Fruit fly (Drosophila melanogaster) whole organism, embryonic: Measurements from ENCODE around the gene CG9886.

Experiments used
- Atf6 ChIP-seq: fragments of 200-800 bp; sonication (Bioruptor generic); IDR thresholded peaks from 2 replicates; pipeline ENCODE4 v1.3.6; 2022; ENCODE audit warnings: missing biosample characterization, missing genetic modification characterization
- BEAF-32 ChIP-seq: fragments of 200-800 bp; sonication (Bioruptor generic); optimal IDR thresholded peaks from 3 replicates; lab custom pipeline; 2017; ENCODE audit warnings: missing biosample characterization, missing genetic modification characterization, mild to moderate bottlenecking, moderate library complexity, missing genetic modification reagents
- CG10366 ChIP-seq: fragments of 200-800 bp; sonication (Bioruptor generic); IDR thresholded peaks from 2 replicates; pipeline ENCODE4 v1.3.6; 2022; ENCODE audit warnings: missing biosample characterization, missing genetic modification characterization
- CG10543 ChIP-seq: fragments of 200-800 bp; sonication (Bioruptor generic); optimal IDR thresholded peaks from 3 replicates; lab custom pipeline; 2017; ENCODE audit warnings: missing biosample characterization, mild to moderate bottlenecking, missing genetic modification characterization, moderate library complexity
- CG13296 ChIP-seq: fragments of 200-800 bp; sonication (Bioruptor generic); optimal IDR thresholded peaks from 3 replicates; lab custom pipeline; 2018; ENCODE audit warnings: missing biosample characterization, mild to moderate bottlenecking, missing genetic modification characterization
- CG15514 ChIP-seq: fragments of 200-800 bp; sonication (Bioruptor generic); optimal IDR thresholded peaks from 3 replicates; lab custom pipeline; 2017; ENCODE audit warnings: missing biosample characterization, missing genetic modification characterization, mild to moderate bottlenecking, moderate library complexity, missing genetic modification reagents
- CG16813 ChIP-seq: fragments of 200-800 bp; sonication (Bioruptor generic); IDR thresholded peaks from 3 replicates; pipeline ENCODE4 v1.3.6; 2022; ENCODE audit warnings: missing biosample characterization, missing genetic modification characterization; ENCODE audit not compliant: partially characterized antibody
- CG16863 ChIP-seq: fragments of 200-800 bp; sonication (Bioruptor generic); optimal IDR thresholded peaks from 3 replicates; lab custom pipeline; 2016; ENCODE audit warnings: missing biosample characterization, missing genetic modification characterization
- CG1792 ChIP-seq: fragments of 200-800 bp; sonication (Bioruptor generic); optimal IDR thresholded peaks from 2 replicates; lab custom pipeline; 2016; ENCODE audit warnings: missing biosample characterization, missing genetic modification characterization
- CG18619 ChIP-seq: fragments of 200-800 bp; sonication (Bioruptor generic); optimal IDR thresholded peaks from 3 replicates; lab custom pipeline; 2017; ENCODE audit warnings: missing biosample characterization, mild to moderate bottlenecking, missing genetic modification characterization
- CG2875 ChIP-seq: fragments of 200-800 bp; sonication (Bioruptor generic); optimal IDR thresholded peaks from 2 replicates; lab custom pipeline; 2017; ENCODE audit warnings: missing biosample characterization, mild to moderate bottlenecking, missing genetic modification characterization, missing genetic modification reagents
- CG30431 ChIP-seq: fragments of 200-800 bp; sonication (Bioruptor generic); optimal IDR thresholded peaks from 2 replicates; lab custom pipeline; 2017; ENCODE audit warnings: missing biosample characterization, missing genetic modification characterization
- CG32532 ChIP-seq: fragments of 200-800 bp; sonication (Bioruptor generic); IDR thresholded peaks from 2 replicates; pipeline ENCODE4 v1.3.6; 2022; ENCODE audit warnings: missing biosample characterization, missing genetic modification characterization
- CG3407 ChIP-seq: fragments of 200-800 bp; sonication (Bioruptor generic); optimal IDR thresholded peaks from 2 replicates; lab custom pipeline; 2018; ENCODE audit warnings: missing biosample characterization, mild to moderate bottlenecking, missing genetic modification characterization
- CG4424 ChIP-seq: fragments of 200-800 bp; sonication (Bioruptor generic); optimal IDR thresholded peaks from 3 replicates; lab custom pipeline; 2016; ENCODE audit warnings: missing biosample characterization, missing genetic modification characterization
- CG4707 ChIP-seq: fragments of 200-800 bp; sonication (Bioruptor generic); optimal IDR thresholded peaks from 2 replicates; lab custom pipeline; 2018; ENCODE audit warnings: missing biosample characterization, mild to moderate bottlenecking, missing genetic modification characterization, moderate library complexity
- CG6791 ChIP-seq: fragments of 200-800 bp; sonication (Bioruptor generic); IDR thresholded peaks from 3 replicates; pipeline ENCODE4 v1.3.6; 2022; ENCODE audit warnings: missing biosample characterization, missing genetic modification characterization; ENCODE audit not compliant: partially characterized antibody
- D ChIP-seq, 2 experiments: fragments of 200-800 bp in 1 of 2; fragments of >200 bp in 1 of 2; sonication (Bioruptor generic) in 1 of 2; optimal IDR thresholded peaks; 2 replicates in 1 of 2; 3 replicates in 1 of 2; lab custom pipeline; 2017; ENCODE audit warnings: mild to moderate bottlenecking in 1 of 2, missing biosample characterization in 1 of 2, missing genetic modification characterization in 1 of 2, missing genetic modification reagents in 1 of 2
- D19B ChIP-seq: fragments of 200-800 bp; sonication (Bioruptor generic); optimal IDR thresholded peaks from 2 replicates; lab custom pipeline; 2017; ENCODE audit warnings: missing biosample characterization, mild to moderate bottlenecking, missing genetic modification characterization
- Dbx ChIP-seq: fragments of 200-800 bp; sonication (Bioruptor generic); IDR thresholded peaks from 3 replicates; pipeline ENCODE4 v1.3.6; 2022; ENCODE audit warnings: missing biosample characterization, missing genetic modification characterization
- Dfd ChIP-seq, 2 experiments: fragments of >200 bp; optimal IDR thresholded peaks; 2 replicates each; lab custom pipeline; 2017; ENCODE audit warnings: missing biosample characterization in 2 of 2, missing genetic modification characterization in 2 of 2
- Dp ChIP-seq: fragments of 200-800 bp; sonication (Bioruptor generic); optimal IDR thresholded peaks from 2 replicates; lab custom pipeline; 2018; ENCODE audit warnings: missing biosample characterization, mild to moderate bottlenecking, missing genetic modification characterization, moderate library complexity
- H2.0 ChIP-seq: fragments of 200-800 bp; sonication (Bioruptor generic); IDR thresholded peaks from 2 replicates; pipeline ENCODE4 v1.3.6; 2022; ENCODE audit warnings: missing biosample characterization, missing genetic modification characterization
- HLH3B ChIP-seq: fragments of 200-800 bp; sonication (Bioruptor generic); IDR thresholded peaks from 2 replicates; pipeline ENCODE4 v1.3.6; 2022; ENCODE audit warnings: missing biosample characterization, missing genetic modification characterization
- HLH4C ChIP-seq: fragments of 200-800 bp; sonication (Bioruptor generic); IDR thresholded peaks from 3 replicates; pipeline ENCODE4 v1.3.6; 2022; ENCODE audit warnings: missing biosample characterization, missing genetic modification characterization; ENCODE audit not compliant: partially characterized antibody
- Meics ChIP-seq: fragments of 200-800 bp; sonication (Bioruptor generic); optimal IDR thresholded peaks from 2 replicates; lab custom pipeline; 2017; ENCODE audit warnings: missing biosample characterization, mild to moderate bottlenecking, missing genetic modification characterization
- Sry-β ChIP-seq: fragments of 200-800 bp; sonication (Bioruptor generic); optimal IDR thresholded peaks from 2 replicates; lab custom pipeline; 2018; ENCODE audit warnings: missing biosample characterization, mild to moderate bottlenecking, missing genetic modification characterization, moderate library complexity
- Ssrp ChIP-seq: fragments of 200-800 bp; sonication (Bioruptor generic); optimal IDR thresholded peaks from 2 replicates; lab custom pipeline; 2018; ENCODE audit warnings: missing biosample characterization, mild to moderate bottlenecking, missing genetic modification characterization, moderate library complexity
- bab2 ChIP-seq: fragments of 200-800 bp; sonication (Bioruptor generic); optimal IDR thresholded peaks from 2 replicates; lab custom pipeline; 2016; ENCODE audit warnings: missing biosample characterization, missing genetic modification characterization
- dan ChIP-seq: fragments of 200-800 bp; sonication (Bioruptor generic); IDR thresholded peaks from 2 replicates; pipeline ENCODE4 v1.3.6; 2022; ENCODE audit warnings: missing biosample characterization, missing genetic modification characterization
- dmrt99B ChIP-seq: fragments of 200-800 bp; sonication (Bioruptor generic); optimal IDR thresholded peaks from 2 replicates; lab custom pipeline; 2018; ENCODE audit warnings: missing biosample characterization, mild to moderate bottlenecking, missing genetic modification characterization, moderate library complexity
- dysf ChIP-seq: fragments of 200-800 bp; sonication (Bioruptor generic); IDR thresholded peaks from 3 replicates; pipeline ENCODE4 v1.3.6; 2022; ENCODE audit warnings: missing biosample characterization, missing genetic modification characterization
- ewg ChIP-seq: fragments of 200-800 bp; sonication (Bioruptor generic); optimal IDR thresholded peaks from 3 replicates; lab custom pipeline; 2017; ENCODE audit warnings: mild to moderate bottlenecking, missing biosample characterization, missing genetic modification reagents, missing genetic modification characterization
- fd102C ChIP-seq: fragments of 200-800 bp; sonication (Bioruptor generic); optimal IDR thresholded peaks from 2 replicates; lab custom pipeline; 2018; ENCODE audit warnings: missing biosample characterization, mild to moderate bottlenecking, missing genetic modification characterization, moderate library complexity
- gro ChIP-seq: fragments of 200-800 bp; sonication (Bioruptor generic); optimal IDR thresholded peaks from 2 replicates; lab custom pipeline; 2016; ENCODE audit warnings: missing biosample characterization, missing genetic modification characterization
- gsb-n ChIP-seq: fragments of 200-800 bp; sonication (Bioruptor generic); optimal IDR thresholded peaks from 3 replicates; lab custom pipeline; 2018; ENCODE audit warnings: missing biosample characterization, mild to moderate bottlenecking, missing genetic modification characterization
- kay ChIP-seq: fragments of 200-800 bp; sonication (Bioruptor generic); optimal IDR thresholded peaks from 2 replicates; lab custom pipeline; 2016; ENCODE audit warnings: missing biosample characterization, missing genetic modification characterization
- kni ChIP-seq: fragments of 200-800 bp; sonication (Bioruptor generic); optimal IDR thresholded peaks from 3 replicates; lab custom pipeline; 2017; ENCODE audit warnings: mild to moderate bottlenecking, missing biosample characterization, missing genetic modification reagents, missing genetic modification characterization
- mam ChIP-seq: fragments of 200-800 bp; sonication (Bioruptor generic); optimal IDR thresholded peaks from 3 replicates; lab custom pipeline; 2016; ENCODE audit warnings: missing biosample characterization, missing genetic modification characterization
- pros ChIP-seq: fragments of 200-800 bp; sonication (Bioruptor generic); optimal IDR thresholded peaks from 3 replicates; lab custom pipeline; 2019; ENCODE audit warnings: missing biosample characterization, mild to moderate bottlenecking, missing genetic modification characterization, moderate library complexity
- sima ChIP-seq: fragments of 200-800 bp; sonication (Bioruptor generic); optimal IDR thresholded peaks from 2 replicates; lab custom pipeline; 2016; ENCODE audit warnings: missing biosample characterization, missing genetic modification characterization
- sr ChIP-seq: fragments of 200-800 bp; sonication (Bioruptor generic); IDR thresholded peaks from 3 replicates; pipeline ENCODE4 v1.3.6; 2022; ENCODE audit warnings: missing biosample characterization, missing genetic modification characterization
- tap ChIP-seq: fragments of 200-800 bp; optimal IDR thresholded peaks from 3 replicates; lab custom pipeline; 2019; ENCODE audit warnings: missing biosample characterization, mild to moderate bottlenecking, missing genetic modification characterization, moderate library complexity
- tll ChIP-seq, 2 experiments: fragments of 200-800 bp in 1 of 2; fragments of >200 bp in 1 of 2; sonication (Bioruptor generic) in 1 of 2; optimal IDR thresholded peaks; 2 replicates each; lab custom pipeline; 2017 to 2019; ENCODE audit warnings: missing biosample characterization in 2 of 2, missing genetic modification characterization in 2 of 2, mild to moderate bottlenecking in 1 of 2, moderate library complexity in 1 of 2
- unpg ChIP-seq: fragments of 200-800 bp; sonication (Bioruptor generic); optimal IDR thresholded peaks from 3 replicates; lab custom pipeline; 2018; ENCODE audit warnings: missing biosample characterization, mild to moderate bottlenecking, missing genetic modification characterization, moderate library complexity
- z ChIP-seq: fragments of 200-800 bp; sonication (Bioruptor generic); IDR thresholded peaks from 3 replicates; pipeline ENCODE4 v1.3.6; 2022; ENCODE audit warnings: missing biosample characterization, missing genetic modification characterization
- zen ChIP-seq: fragments of 200-800 bp; sonication (Bioruptor generic); optimal IDR thresholded peaks from 3 replicates; lab custom pipeline; 2018; ENCODE audit warnings: missing biosample characterization, mild to moderate bottlenecking, missing genetic modification characterization, moderate library complexity

The CG9886 gene

DNA sequence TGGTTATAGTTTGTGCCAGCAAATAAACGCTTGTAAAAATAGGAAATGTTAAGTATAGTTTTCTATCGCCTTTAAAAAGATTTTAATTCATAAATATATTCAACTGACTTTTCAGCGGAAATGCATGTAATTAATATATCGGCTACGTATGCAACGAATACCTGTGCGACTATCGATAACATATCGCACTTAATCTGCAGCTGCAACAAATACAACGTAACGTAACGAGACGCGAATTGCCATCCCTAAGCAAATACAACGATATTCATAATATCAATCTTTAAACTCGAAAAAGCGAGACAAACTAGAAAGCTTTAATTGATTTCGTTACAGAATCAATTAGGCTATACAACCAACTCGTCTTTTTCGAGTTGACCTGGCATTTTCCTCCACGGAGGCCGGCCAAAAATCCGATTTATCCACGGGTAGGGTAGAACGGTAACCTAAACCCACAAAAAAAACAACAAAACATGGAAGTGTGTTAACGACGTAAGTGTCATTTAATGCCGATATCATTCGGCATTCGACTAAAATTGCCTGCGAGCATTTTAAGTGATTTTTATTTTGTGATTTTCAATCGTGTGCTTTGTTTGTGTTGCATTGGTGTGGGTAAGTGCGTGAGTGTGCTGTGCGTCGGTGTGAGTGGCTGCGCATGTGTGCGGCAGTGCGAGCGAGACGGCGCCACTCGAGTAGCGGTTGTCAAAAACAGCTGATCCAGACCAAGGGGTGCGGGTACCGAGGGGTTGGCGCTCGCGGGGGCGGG, 44.8 kb upstream of the CG9886 start, which contains the start of gene Atxn7 (continued):
- peak; percentile 74 for TF ChIP-seq gsb-n (tag; lab: Kevin White, UChicago)
- TF ChIP-seq Dp (GFP tag; lab: Kevin White, UChicago), result peak; percentile 29
- peak; percentile 56; the same call in 2 of the 3 replicates for TF ChIP-seq Dbx (GFP tag; lab: Robert Waterston, UW)
- TF ChIP-seq CG32532 (GFP tag; lab: Robert Waterston, UW), result peak; percentile 63
- peak; percentile 78 for TF ChIP-seq sr
- peak; percentile 51 for TF ChIP-seq CG15514 (GFP tag; lab: Kevin White, UChicago)
- peak; percentile 61 for TF ChIP-seq CG10543 (GFP tag; lab: Kevin White, UChicago)
- peak; percentile 58 for TF ChIP-seq CG10366 (GFP tag; lab: Robert Waterston, UW)
- peak; percentile 43 for TF ChIP-seq tap (tag; lab: Kevin White, UChicago)
- TF ChIP-seq kni (GFP tag; lab: Kevin White, UChicago), result peak; percentile 56
- TF ChIP-seq CG13296 (GFP tag; lab: Kevin White, UChicago), result peak; percentile 79
- no peak for TF ChIP-seq pros (GFP tag; lab: Kevin White, UChicago)
- TF ChIP-seq H2.0, result peak; percentile 8; the same call in 1 of the 2 replicates
- TF ChIP-seq CG3407 (GFP tag; lab: Kevin White, UChicago), result peak; percentile 69
- peak; percentile 15 for TF ChIP-seq mam
- TF ChIP-seq CG18619 (GFP tag; lab: Kevin White, UChicago), result peak; percentile 84
- peak in 1 of 2 experiments; percentile 82 for TF ChIP-seq tll (GFP tag; optimal IDR thresholded peaks at IDR 0.05; lab: Kevin White, UChicago)
- peak; percentile 95 for TF ChIP-seq BEAF-32 (GFP tag; lab: Kevin White, UChicago)
- peak; percentile 28 for TF ChIP-seq Sry-β (GFP tag; lab: Kevin White, UChicago)
- no peak for TF ChIP-seq CG30431 (GFP tag; lab: Kevin White, UChicago)
- peak; percentile 70 for TF ChIP-seq Meics (GFP tag; lab: Kevin White, UChicago)
- no peak for TF ChIP-seq Dfd (GFP tag; optimal IDR thresholded peaks at IDR 0.05; lab: Kevin White, UChicago)
- TF ChIP-seq CG16813 (GFP tag; lab: Robert Waterston, UW), result peak; percentile 97
- TF ChIP-seq HLH4C (GFP tag; lab: Robert Waterston, UW), result peak; percentile 95
- TF ChIP-seq D19B (GFP tag; lab: Kevin White, UChicago), result no peak
- TF ChIP-seq gro (GFP tag; lab: Kevin White, UChicago), result peak; percentile 78
- TF ChIP-seq Ssrp (tag; lab: Kevin White, UChicago), result peak; percentile 46
- TF ChIP-seq dan, result no peak
- TF ChIP-seq fd102C (GFP tag; lab: Kevin White, UChicago), result peak; percentile 28
- TF ChIP-seq HLH3B, result peak; percentile 59; the same call in 1 of the 2 replicates
- TF ChIP-seq CG16863, result peak; percentile 31
- peak; percentile 56 for TF ChIP-seq dmrt99B (tag; lab: Kevin White, UChicago)
- TF ChIP-seq z, result no peak
- TF ChIP-seq bab2 (GFP tag; lab: Kevin White, UChicago), result peak; percentile 24
- peak; percentile 39 for TF ChIP-seq Atf6 (GFP tag; lab: Robert Waterston, UW)
- peak; percentile 97 for TF ChIP-seq ewg
- TF ChIP-seq kay, result peak; percentile 27
- peak; percentile 75 for TF ChIP-seq CG4707 (GFP tag; lab: Kevin White, UChicago)
- TF ChIP-seq unpg (GFP tag; lab: Kevin White, UChicago), result peak; percentile 80
- peak; percentile 96 for TF ChIP-seq CG6791 (GFP tag; lab: Robert Waterston, UW)
- no peak for TF ChIP-seq sima (GFP tag; lab: Kevin White, UChicago)
- peak; percentile 46; the same call in 2 of the 3 replicates for TF ChIP-seq dysf (GFP tag; lab: Robert Waterston, UW)
- peak; percentile 44 for TF ChIP-seq CG4424 (GFP tag; lab: Kevin White, UChicago)
- TF ChIP-seq D (optimal IDR thresholded peaks at IDR 0.05; lab: Kevin White, UChicago), result no peak
- TF ChIP-seq D (GFP tag; optimal IDR thresholded peaks at IDR 0.05; lab: Kevin White, UChicago), result peak; percentile 22
- peak; percentile 64 for TF ChIP-seq CG1792 (GFP tag; lab: Kevin White, UChicago)
- peak; percentile 88 for TF ChIP-seq zen
- peak; percentile 73 for TF ChIP-seq CG2875
